Worm (Caenorhabditis elegans) whole organism, L3 larva: ENCODE measurements around the gene C14A11.2.
A peak's percentile ranks its signal among the peaks of the same experiment; 100 is the strongest.

Source experiments
- ZK546.5 ChIP-seq: sonication (generic microtip); optimal IDR thresholded peaks from 2 replicates; lab custom pipeline; 2017; ENCODE audit warnings: missing biosample characterization, missing genetic modification characterization
- aly-2 ChIP-seq: fragments of 150-350 bp; optimal IDR thresholded peaks from 2 replicates; lab custom pipeline; 2014; ENCODE audit warnings: missing biosample characterization, missing genetic modification characterization
- ama-1 ChIP-seq: fragments of 150-350 bp; optimal IDR thresholded peaks from 2 replicates; lab custom pipeline; 2018
- mml-1 ChIP-seq: fragments of 150-350 bp; sonication (generic microtip); optimal IDR thresholded peaks from 3 replicates; lab custom pipeline; 2014; ENCODE audit warnings: missing biosample characterization, missing genetic modification characterization

The C14A11.2 gene

ce11 chrX:2853963-2854362 lies 51.1 kb downstream of the C14A11.2 start:
- TF ChIP-seq aly-2 (tag; lab: Kevin White, UChicago) = no peak
- TF ChIP-seq ZK546.5 = no peak
- TF ChIP-seq mml-1 (tag; lab: Kevin White, UChicago) = no peak
- peak; percentile 9 for TF ChIP-seq ama-1 (lab: Kevin White, UChicago)
